Worm (Caenorhabditis elegans): ENCODE measurements around the gene ZK418.7.
"Not testable (repeated sequence)": the region's sequence is repeated elsewhere in the genome, so short reads cannot be mapped to it uniquely, and the experiment has no call there.

DNA sequence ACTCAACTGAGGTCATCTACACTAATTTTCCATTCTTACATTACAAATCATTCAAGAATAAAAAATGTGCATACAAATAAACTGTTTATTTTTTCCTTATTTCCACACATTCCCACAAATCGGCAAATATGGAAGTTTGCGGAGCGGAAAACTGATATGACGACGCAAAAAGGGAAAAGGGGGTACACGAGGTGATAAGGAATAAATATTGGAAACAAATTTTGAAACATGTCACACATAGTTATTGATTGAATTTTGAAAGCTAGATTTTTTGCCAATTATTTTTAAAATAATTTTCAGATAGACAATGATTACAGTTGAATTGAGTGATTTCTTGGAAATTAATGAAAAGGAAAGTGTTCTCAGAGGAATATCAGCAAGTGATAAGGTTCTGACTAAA lies 48.0 kb upstream of the ZK418.7 start, which contains the start of gene viro-2:
- TF ChIP-seq xnd-1 (tag; optimal IDR thresholded peaks at IDR 0.05); ets-4 (GFP tag; optimal IDR thresholded peaks at IDR 0.05); snpc-3.4 (tag; optimal IDR thresholded peaks at IDR 0.05); Y53G8AR.9 (GFP tag; conservative IDR thresholded peaks at IDR 0.05): not testable (repeated sequence)
